Fruit fly (Drosophila melanogaster) whole organism, wandering third instar larva: ENCODE measurements around the gene CG43136.

Experiments
- Abd-B ChIP-seq: fragments of >200 bp; optimal IDR thresholded peaks from 2 replicates; lab custom pipeline; 2017; ENCODE audit warnings: missing biosample characterization, missing genetic modification characterization
- GATAd ChIP-seq: sonication (Bioruptor generic); optimal IDR thresholded peaks from 2 replicates; lab custom pipeline; 2016; ENCODE audit warnings: missing biosample characterization, missing genetic modification characterization
- Hr78 ChIP-seq: fragments of >200 bp; optimal IDR thresholded peaks from 2 replicates; lab custom pipeline; 2017; ENCODE audit warnings: missing biosample characterization, missing genetic modification characterization
- Rel ChIP-seq, 2 experiments: fragments of 200-800 bp; sonication (Bioruptor generic) in 1 of 2; optimal IDR thresholded peaks; 2 replicates in 1 of 2; 3 replicates in 1 of 2; lab custom pipeline; 2016 to 2019; ENCODE audit warnings: mild to moderate bottlenecking in 2 of 2, missing biosample characterization in 2 of 2, missing genetic modification characterization in 2 of 2, moderate library complexity in 1 of 2
- dmrt93B ChIP-seq: fragments of 200-800 bp; sonication (Bioruptor generic); optimal IDR thresholded peaks from 2 replicates; lab custom pipeline; 2018; ENCODE audit warnings: missing biosample characterization, mild to moderate bottlenecking, missing genetic modification characterization
- foxo ChIP-seq, 2 experiments: fragments of 200-800 bp; sonication (Bioruptor generic); optimal IDR thresholded peaks; 2 replicates in 1 of 2; 3 replicates in 1 of 2; lab custom pipeline; 2016 to 2017; ENCODE audit warnings: missing biosample characterization in 2 of 2, missing genetic modification characterization in 2 of 2
- fru ChIP-seq: fragments of 200-800 bp; sonication (Bioruptor generic); optimal IDR thresholded peaks from 3 replicates; lab custom pipeline; 2016; ENCODE audit warnings: missing biosample characterization, mild to moderate bottlenecking, missing genetic modification characterization
- h ChIP-seq: fragments of 200-800 bp; sonication (Bioruptor generic); optimal IDR thresholded peaks from 3 replicates; lab custom pipeline; 2016; ENCODE audit warnings: missing biosample characterization, mild to moderate bottlenecking, missing genetic modification characterization
- jim ChIP-seq: fragments of 175-275, 200-325 bp; sonication (Bioruptor generic); optimal IDR thresholded peaks from 2 replicates; lab custom pipeline; 2016; ENCODE audit warnings: missing biosample characterization, mild to moderate bottlenecking, missing genetic modification characterization
- pan ChIP-seq: fragments of >200 bp; optimal IDR thresholded peaks from 2 replicates; lab custom pipeline; 2017
- sv ChIP-seq: fragments of 200-800 bp; sonication (Bioruptor generic); optimal IDR thresholded peaks from 3 replicates; lab custom pipeline; 2016; ENCODE audit warnings: missing biosample characterization, missing genetic modification characterization

DNA sequence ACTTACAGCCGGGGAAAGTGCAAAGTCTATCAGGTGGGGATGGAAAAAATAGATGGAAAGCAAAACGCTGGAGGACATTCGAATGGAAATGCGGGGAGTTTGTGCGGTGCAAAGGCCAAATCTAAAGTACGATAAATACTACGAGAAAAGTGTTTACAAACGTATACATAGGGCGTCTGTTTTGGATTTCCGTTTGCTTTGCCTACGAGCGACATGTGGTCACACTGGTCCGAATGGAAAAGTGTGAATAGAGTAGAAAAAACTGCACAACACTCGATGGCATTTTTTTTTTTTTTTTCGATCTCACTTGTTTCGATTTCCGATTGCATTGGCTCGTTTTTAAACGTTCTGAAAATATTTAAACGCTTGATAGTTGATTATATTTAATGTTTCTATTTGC is 13.8 kb upstream of the CG43136 start:
- TF ChIP-seq pan (lab: Kevin White, UChicago) = no peak
- no peak for TF ChIP-seq dmrt93B (GFP tag; lab: Kevin White, UChicago)
- no peak for TF ChIP-seq fru (GFP tag; lab: Kevin White, UChicago)
- TF ChIP-seq foxo (GFP tag; optimal IDR thresholded peaks at IDR 0.05; lab: Kevin White, UChicago) = no peak
- TF ChIP-seq Hr78 = no peak
- TF ChIP-seq sv (GFP tag; lab: Kevin White, UChicago) = no peak
- TF ChIP-seq h (GFP tag; lab: Kevin White, UChicago) = no peak
- no peak for TF ChIP-seq GATAd (GFP tag; lab: Kevin White, UChicago)
- TF ChIP-seq Rel (GFP tag; optimal IDR thresholded peaks at IDR 0.05; lab: Kevin White, UChicago) = no peak
- TF ChIP-seq Rel (tag; optimal IDR thresholded peaks at IDR 0.05; lab: Kevin White, UChicago) = no peak
- no peak for TF ChIP-seq Abd-B (GFP tag; lab: Kevin White, UChicago)
- TF ChIP-seq jim = no peak
